Fruit fly (Drosophila melanogaster): ENCODE data around the gene heca.

The heca gene

dm6 chr3R:30255255-30256121 is 22.2 kb upstream of the heca start (continued):
- TF ChIP-seq sens-2 (GFP tag; IDR thresholded peaks at IDR 0.05) (no peak), row (GFP tag; IDR thresholded peaks at IDR 0.05) (peak; percentile 19; the same call in 1 of the 3 replicates), Awh (GFP tag; IDR thresholded peaks at IDR 0.05) (0 out of 2 replicates have a peak, but pooled peaks have one; percentile 25), CG10274 (GFP tag; optimal IDR thresholded peaks at IDR 0.05) (no peak), Atf-2 (GFP tag; optimal IDR thresholded peaks at IDR 0.05) (no peak), CG18476 (GFP tag; optimal IDR thresholded peaks at IDR 0.05) (no peak), Xrp1 (GFP tag; IDR thresholded peaks at IDR 0.05) (peak; percentile 72), CG33557 (GFP tag; optimal IDR thresholded peaks at IDR 0.05) (peak; percentile 18), CG8388 (GFP tag; optimal IDR thresholded peaks at IDR 0.05) (peak; percentile 15), ci (GFP tag; IDR thresholded peaks at IDR 0.05) (peak; percentile 74; the same call in 1 of the 3 replicates), unpg (GFP tag; optimal IDR thresholded peaks at IDR 0.05) (peak; percentile 21), CG2712 (tag; optimal IDR thresholded peaks at IDR 0.05) (peak; percentile 51), dmrt11E (tag; optimal IDR thresholded peaks at IDR 0.05) (peak; percentile 41), bcd (GFP tag; optimal IDR thresholded peaks at IDR 0.05) (no peak), CG4404 (GFP tag; IDR thresholded peaks at IDR 0.05) (0 out of 2 replicates have a peak, but pooled peaks have one; percentile 19), Chrac-16 (GFP tag; optimal IDR thresholded peaks at IDR 0.05) (no peak), Drgx (GFP tag; IDR thresholded peaks at IDR 0.05) (peak; percentile 93), gem (tag; optimal IDR thresholded peaks at IDR 0.05) (peak; percentile 30), CG4707 (GFP tag; optimal IDR thresholded peaks at IDR 0.05) (no peak), Rfx (GFP tag; IDR thresholded peaks at IDR 0.05) (no peak), CG5180 (GFP tag; optimal IDR thresholded peaks at IDR 0.05) (peak; percentile 9), dati (GFP tag; IDR thresholded peaks at IDR 0.05) (no peak), eve (GFP tag; optimal IDR thresholded peaks at IDR 0.05) (peak in 1 of 2 experiments; percentile 24), Fer1 (GFP tag; optimal IDR thresholded peaks at IDR 0.05) (no peak), corto (GFP tag; optimal IDR thresholded peaks at IDR 0.05) (peak; percentile 87), scrt (GFP tag; optimal IDR thresholded peaks at IDR 0.05) (no peak), CG1603 (tag; optimal IDR thresholded peaks at IDR 0.05) (peak; percentile 51), CG1024 (GFP tag; IDR thresholded peaks at IDR 0.05) (0 out of 2 replicates have a peak, but pooled peaks have one; percentile 3), ken (GFP tag; IDR thresholded peaks at IDR 0.05) (no peak), bsh (GFP tag; optimal IDR thresholded peaks at IDR 0.05) (peak; percentile 61 to 97), Ravus (GFP tag; IDR thresholded peaks at IDR 0.05) (no peak), hb (GFP tag; IDR thresholded peaks at IDR 0.05; ENCODE audit: partially characterized antibody) (0 out of 3 replicates have a peak, but pooled peaks have one; percentile 33), CG17568 (GFP tag; optimal IDR thresholded peaks at IDR 0.05) (peak; percentile 63), Dp (GFP tag; optimal IDR thresholded peaks at IDR 0.05) (no peak), CG12219 (GFP tag; optimal IDR thresholded peaks at IDR 0.05) (peak; percentile 1), ttk (GFP tag; IDR thresholded peaks at IDR 0.05) (0 out of 2 replicates have a peak, but pooled peaks have one; percentile 9), CG14860 (GFP tag; IDR thresholded peaks at IDR 0.05; ENCODE audit: partially characterized antibody) (no peak), sim (GFP tag; IDR thresholded peaks at IDR 0.05) (peak; percentile 43; the same call in 1 of the 2 replicates)

dm6 chr3R:30256233-30256632 is 21.5 kb upstream of the heca start:
- no peak for TF ChIP-seq TFAM (GFP tag; optimal IDR thresholded peaks at IDR 0.05)
- TF ChIP-seq Scr (GFP tag; IDR thresholded peaks at IDR 0.05; ENCODE audit: partially characterized antibody) = no peak
- no peak for TF ChIP-seq CG11085 (GFP tag; IDR thresholded peaks at IDR 0.05)
- peak; percentile 16 for TF ChIP-seq CG11504 (tag; optimal IDR thresholded peaks at IDR 0.05)
- no peak for TF ChIP-seq CG14441 (GFP tag; IDR thresholded peaks at IDR 0.05)
- no peak for TF ChIP-seq bigmax (GFP tag; optimal IDR thresholded peaks at IDR 0.05)
- TF ChIP-seq CG17385 (GFP tag; optimal IDR thresholded peaks at IDR 0.05) = no peak
- TF ChIP-seq CG10654 (GFP tag; optimal IDR thresholded peaks at IDR 0.05) = no peak
- no peak for TF ChIP-seq CG33557 (GFP tag; optimal IDR thresholded peaks at IDR 0.05)
- TF ChIP-seq Dll (GFP tag; IDR thresholded peaks at IDR 0.05; ENCODE audit: partially characterized antibody) = no peak
- TF ChIP-seq Hr39 (optimal IDR thresholded peaks at IDR 0.05) = no peak
- no peak for TF ChIP-seq HLH54F (GFP tag; optimal IDR thresholded peaks at IDR 0.05)
- TF ChIP-seq ci (GFP tag; IDR thresholded peaks at IDR 0.05) = 0 out of 3 replicates have a peak, but pooled peaks have one; percentile 21
- TF ChIP-seq vfl (GFP tag; optimal IDR thresholded peaks at IDR 0.05) = no peak
